Worm (Caenorhabditis elegans) whole organism, L2 larva: ENCODE measurements around the gene mrps-5.

Experiments
- R02D3.7 ChIP-seq: fragments of 150-350 bp; optimal IDR thresholded peaks from 2 replicates; lab custom pipeline; 2014; ENCODE audit warnings: missing biosample characterization, missing genetic modification characterization
- ama-1 ChIP-seq: fragments of 150-350 bp; optimal IDR thresholded peaks from 2 replicates; lab custom pipeline; 2018; ENCODE audit warnings: inconsistent platforms
- ceh-16 ChIP-seq: fragments of 150-350 bp; optimal IDR thresholded peaks from 2 replicates; lab custom pipeline; 2014; ENCODE audit warnings: missing biosample characterization, missing genetic modification characterization
- ceh-82 ChIP-seq: fragments of 150-350 bp; optimal IDR thresholded peaks from 2 replicates; lab custom pipeline; 2014; ENCODE audit warnings: missing biosample characterization, missing genetic modification characterization
- lin-11 ChIP-seq: fragments of 150-350 bp; sonication (generic microtip); optimal IDR thresholded peaks from 2 replicates; lab custom pipeline; 2014; ENCODE audit warnings: missing biosample characterization, missing genetic modification characterization, inconsistent platforms, mixed read lengths
- nhr-10 ChIP-seq: sonication (generic microtip); optimal IDR thresholded peaks from 2 replicates; lab custom pipeline; 2017; ENCODE audit warnings: missing biosample characterization, missing genetic modification characterization
- nhr-12 ChIP-seq: fragments of 150-350 bp; optimal IDR thresholded peaks from 2 replicates; lab custom pipeline; 2014; ENCODE audit warnings: missing biosample characterization, missing genetic modification characterization
- nhr-21 ChIP-seq: fragments of 150-350 bp; optimal IDR thresholded peaks from 2 replicates; lab custom pipeline; 2014; ENCODE audit warnings: missing biosample characterization, missing genetic modification characterization
- nhr-6 ChIP-seq: fragments of 150-350 bp; optimal IDR thresholded peaks from 2 replicates; lab custom pipeline; 2014; ENCODE audit warnings: missing biosample characterization, missing genetic modification characterization
- nhr-77 ChIP-seq: fragments of 150-350 bp; optimal IDR thresholded peaks from 2 replicates; lab custom pipeline; 2014; ENCODE audit warnings: missing biosample characterization, missing genetic modification characterization
- snpc-4 ChIP-seq: fragments of 150-350 bp; optimal IDR thresholded peaks from 2 replicates; lab custom pipeline; 2014; ENCODE audit warnings: missing biosample characterization, missing genetic modification characterization
- unc-55 ChIP-seq: fragments of 150-350 bp; sonication (generic microtip); optimal IDR thresholded peaks from 3 replicates; lab custom pipeline; 2014; ENCODE audit warnings: missing biosample characterization, missing genetic modification reagents, missing genetic modification characterization
- ztf-4 ChIP-seq: fragments of 150-350 bp; optimal IDR thresholded peaks from 2 replicates; lab custom pipeline; 2014; ENCODE audit warnings: missing biosample characterization, missing genetic modification characterization

DNA sequence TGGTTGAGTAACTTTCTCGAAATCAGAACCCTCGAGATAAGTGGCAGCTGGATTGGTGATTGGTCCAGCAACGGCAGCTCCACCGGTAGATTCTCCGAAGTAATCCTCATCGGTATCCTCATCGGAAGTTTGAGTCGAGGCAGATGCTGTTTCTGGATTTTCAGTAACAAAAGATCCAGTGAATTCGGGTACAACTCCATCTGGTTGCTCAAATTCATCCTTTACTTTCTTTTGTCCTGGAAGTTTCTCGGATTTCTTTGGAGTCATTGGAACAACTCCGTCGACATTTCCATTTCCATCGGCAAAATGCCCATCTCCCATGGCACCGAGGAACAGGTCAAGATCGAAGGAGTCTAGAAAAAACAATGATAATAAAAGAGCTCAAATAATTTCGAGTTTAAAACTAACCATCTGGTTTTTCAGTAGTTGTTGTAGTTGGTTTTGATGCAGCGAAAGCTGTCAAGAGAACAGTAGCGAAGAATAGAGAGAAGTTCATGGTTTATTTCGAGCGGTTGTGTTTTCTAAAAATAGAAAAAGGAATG lies 10.5 kb upstream of the mrps-5 start, which contains the start of gene F45D3.4:
- TF ChIP-seq nhr-6 (tag; lab: Kevin White, UChicago) (no peak), ama-1 (peak; percentile 96), nhr-12 (no peak), ceh-16 (tag; lab: Kevin White, UChicago) (no peak), nhr-10 (tag; lab: Kevin White, UChicago) (no peak), ceh-82 (tag; lab: Kevin White, UChicago) (no peak), nhr-21 (tag; lab: Kevin White, UChicago) (no peak), R02D3.7 (tag; lab: Kevin White, UChicago) (no peak), snpc-4 (tag; lab: Kevin White, UChicago) (no peak), nhr-77 (no peak), ztf-4 (tag; lab: Kevin White, UChicago) (no peak), unc-55 (no peak), lin-11 (no peak)
